Worm (Caenorhabditis elegans): ENCODE data around the gene aat-8.

aat-8 gene

ce11 chrIV:3817253-3817652 lies 47.6 kb downstream of the aat-8 start:
- no peak for TF ChIP-seq unc-62 (GFP tag; optimal IDR thresholded peaks at IDR 0.05)

DNA sequence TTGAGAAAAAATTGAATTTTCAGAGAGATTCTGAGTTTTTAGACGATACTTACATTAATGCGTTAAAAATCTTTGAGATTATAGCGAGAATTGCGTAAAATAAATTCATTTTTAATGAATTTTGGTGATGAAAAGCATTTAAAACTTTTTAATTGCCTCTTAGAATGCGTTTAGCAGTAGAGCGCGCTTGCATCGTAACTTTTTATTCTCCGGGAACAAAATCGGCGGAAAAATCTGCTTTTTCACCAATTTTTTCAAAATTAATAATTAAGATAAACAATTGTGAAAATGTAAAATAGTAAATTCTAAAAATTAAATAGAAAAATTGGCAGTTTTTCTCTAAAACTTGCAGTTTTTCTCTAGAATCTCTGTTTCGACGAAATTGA lies 49.6 kb downstream of the aat-8 start:
- TF ChIP-seq unc-62 (GFP tag; optimal IDR thresholded peaks at IDR 0.05) = no peak

- no peak for TF ChIP-seq unc-62 (GFP tag; optimal IDR thresholded peaks at IDR 0.05)
These were observed 50.1 kb downstream of the aat-8 start for ce11 chrIV:3814553-3815258.

DNA sequence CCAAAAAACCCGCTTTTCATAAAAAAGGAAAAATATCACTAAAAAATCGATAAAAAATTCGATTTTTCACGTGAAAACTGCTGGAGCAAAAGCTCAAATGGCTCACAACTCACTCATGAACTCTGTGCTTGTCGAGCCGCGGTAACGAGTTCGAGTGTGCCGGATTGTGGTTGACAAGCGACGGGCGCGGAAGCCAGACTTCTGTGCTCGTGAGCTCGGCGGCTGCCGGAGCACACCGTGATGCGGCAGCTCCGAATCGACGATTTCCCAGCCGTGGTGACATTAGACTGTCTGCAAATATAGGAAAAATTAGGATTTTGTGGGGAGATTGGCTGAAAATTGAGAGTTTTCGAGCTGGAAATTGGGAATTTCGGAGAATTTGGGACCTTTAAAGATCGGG lies 52.0 kb downstream of the aat-8 start:
- no peak for TF ChIP-seq unc-62 (GFP tag; optimal IDR thresholded peaks at IDR 0.05)

Measured in whole organism, dauer.